Worm (Caenorhabditis elegans): ENCODE measurements around the gene F48G7.13.

F48G7.13 gene

ce11 chrV:657678-658077 lies 42.3 kb downstream of the F48G7.13 start, which contains the start of gene srh-246:
srh-246 (minus strand) TSS chrV:657778.
- TF ChIP-seq nhr-11 (tag; optimal IDR thresholded peaks at IDR 0.05) (no peak), nhr-23 (tag; optimal IDR thresholded peaks at IDR 0.05) (no peak), lin-15B (tag; optimal IDR thresholded peaks at IDR 0.05) (no peak), mdl-1 (tag; optimal IDR thresholded peaks at IDR 0.05) (no peak), aly-2 (tag; optimal IDR thresholded peaks at IDR 0.05) (no peak), lsy-12 (tag; optimal IDR thresholded peaks at IDR 0.05) (no peak), unc-62 (GFP tag; optimal IDR thresholded peaks at IDR 0.05) (no peak), elt-2 (tag; optimal IDR thresholded peaks at IDR 0.05) (no peak), fkh-2 (tag; optimal IDR thresholded peaks at IDR 0.05) (no peak), nhr-77 (tag; optimal IDR thresholded peaks at IDR 0.05) (no peak), jun-1 (tag; optimal IDR thresholded peaks at IDR 0.05) (no peak), pha-4 (tag; optimal IDR thresholded peaks at IDR 0.05) (no peak), ceh-82 (tag; optimal IDR thresholded peaks at IDR 0.05) (no peak), ztf-11 (tag; optimal IDR thresholded peaks at IDR 0.05) (no peak), fkh-10 (GFP tag; optimal IDR thresholded peaks at IDR 0.05) (no peak), lin-39 (tag; optimal IDR thresholded peaks at IDR 0.05) (no peak), daf-12 (tag; optimal IDR thresholded peaks at IDR 0.05) (no peak), R02D3.7 (tag; optimal IDR thresholded peaks at IDR 0.05) (no peak)

- TF ChIP-seq unc-62 (GFP tag; optimal IDR thresholded peaks at IDR 0.05): no peak
- no peak for TF ChIP-seq mdl-1 (tag; optimal IDR thresholded peaks at IDR 0.05)
- no peak for TF ChIP-seq R02D3.7 (tag; optimal IDR thresholded peaks at IDR 0.05)
- TF ChIP-seq fkh-2 (tag; optimal IDR thresholded peaks at IDR 0.05): no peak
- TF ChIP-seq tbx-2 (tag; optimal IDR thresholded peaks at IDR 0.05): no peak
- no peak for TF ChIP-seq lsy-12 (tag; optimal IDR thresholded peaks at IDR 0.05)
- no peak for TF ChIP-seq ceh-16 (tag; optimal IDR thresholded peaks at IDR 0.05)
- TF ChIP-seq fos-1 (tag; optimal IDR thresholded peaks at IDR 0.05): no peak
- TF ChIP-seq aly-2 (tag; optimal IDR thresholded peaks at IDR 0.05): no peak
- TF ChIP-seq nhr-237 (tag; optimal IDR thresholded peaks at IDR 0.05): no peak
- TF ChIP-seq pha-4 (tag; optimal IDR thresholded peaks at IDR 0.05): no peak
Measured at ce11 chrV:660210-660609, 44.8 kb downstream of the F48G7.13 start, which contains the start of gene F31F4.17. F31F4.17 (minus strand) TSS chrV:660310.

- TF ChIP-seq R02D3.7 (tag; optimal IDR thresholded peaks at IDR 0.05) (no peak), elt-2 (tag; optimal IDR thresholded peaks at IDR 0.05) (no peak), nhr-25 (tag; optimal IDR thresholded peaks at IDR 0.05) (no peak), nhr-43 (tag; optimal IDR thresholded peaks at IDR 0.05; ENCODE audit: poor library complexity, severe bottlenecking) (no peak), unc-62 (GFP tag; optimal IDR thresholded peaks at IDR 0.05) (no peak), jun-1 (tag; optimal IDR thresholded peaks at IDR 0.05) (no peak), ztf-11 (tag; optimal IDR thresholded peaks at IDR 0.05) (no peak)
Measured at ce11 chrV:664337-664847, 49.0 kb downstream of the F48G7.13 start, which contains the start of the genes F31F4.11 and srh-266. F31F4.11 (minus strand) TSS chrV:664437. srh-266 (plus strand) TSS chrV:664797.
